Fruit fly (Drosophila melanogaster) whole organism, embryonic: ENCODE measurements around the gene MsR1.

Experiments
- CG10462 ChIP-seq: fragments of 200-800 bp; sonication (Bioruptor generic); optimal IDR thresholded peaks from 2 replicates; lab custom pipeline; 2016; ENCODE audit warnings: missing biosample characterization, missing genetic modification characterization
- CG10959 ChIP-seq: fragments of 200-800 bp; sonication (Bioruptor generic); IDR thresholded peaks from 2 replicates; pipeline ENCODE4 v1.3.6; 2022; ENCODE audit warnings: missing biosample characterization, missing genetic modification characterization
- CG12744 ChIP-seq: fragments of 200-800 bp; sonication (Bioruptor generic); optimal IDR thresholded peaks from 2 replicates; lab custom pipeline; 2016; ENCODE audit warnings: missing biosample characterization, missing genetic modification characterization
- CG12769 ChIP-seq: fragments of 200-800 bp; sonication (Bioruptor generic); optimal IDR thresholded peaks from 2 replicates; lab custom pipeline; 2019; ENCODE audit warnings: missing biosample characterization, mild to moderate bottlenecking, missing genetic modification characterization, moderate library complexity
- CG13287 ChIP-seq: fragments of 200-800 bp; sonication (Bioruptor generic); IDR thresholded peaks from 2 replicates; pipeline ENCODE4 v1.3.6; 2022; ENCODE audit warnings: missing biosample characterization, missing genetic modification characterization; ENCODE audit not compliant: partially characterized antibody
- CG13624 ChIP-seq: fragments of 200-800 bp; sonication (Bioruptor generic); optimal IDR thresholded peaks from 2 replicates; lab custom pipeline; 2016; ENCODE audit warnings: missing biosample characterization, missing genetic modification characterization
- CG14710 ChIP-seq: fragments of 200-800 bp; sonication (Bioruptor generic); optimal IDR thresholded peaks from 3 replicates; lab custom pipeline; 2019; ENCODE audit warnings: missing biosample characterization, mild to moderate bottlenecking, missing genetic modification characterization, moderate library complexity
- CG15011 ChIP-seq: fragments of 200-800 bp; sonication (Bioruptor generic); optimal IDR thresholded peaks from 3 replicates; lab custom pipeline; 2018; ENCODE audit warnings: missing biosample characterization, mild to moderate bottlenecking, missing genetic modification characterization
- CG18011 ChIP-seq: fragments of 200-800 bp; sonication (Bioruptor generic); optimal IDR thresholded peaks from 2 replicates; lab custom pipeline; 2017; ENCODE audit warnings: missing biosample characterization, missing genetic modification characterization, mild to moderate bottlenecking, moderate library complexity, missing genotype
- CG18599 ChIP-seq: fragments of 200-800 bp; sonication (Bioruptor generic); optimal IDR thresholded peaks from 3 replicates; lab custom pipeline; 2017; ENCODE audit warnings: missing biosample characterization, missing genetic modification characterization, mild to moderate bottlenecking, moderate library complexity, missing genetic modification reagents
- CG2678 ChIP-seq: fragments of 200-800 bp; sonication (Bioruptor generic); optimal IDR thresholded peaks from 3 replicates; lab custom pipeline; 2019; ENCODE audit warnings: missing biosample characterization, mild to moderate bottlenecking, missing genetic modification characterization, moderate library complexity
- CG3065 ChIP-seq: fragments of 200-800 bp; sonication (Bioruptor generic); optimal IDR thresholded peaks from 2 replicates; lab custom pipeline; 2016; ENCODE audit warnings: missing biosample characterization, missing genetic modification characterization
- CG31224 ChIP-seq: fragments of 200-800 bp; sonication (Bioruptor generic); IDR thresholded peaks from 2 replicates; pipeline ENCODE4 v1.3.6; 2022; ENCODE audit warnings: missing biosample characterization, missing genetic modification characterization
- CG32767 ChIP-seq: fragments of 200-800 bp; sonication (Bioruptor generic); IDR thresholded peaks from 2 replicates; pipeline ENCODE4 v1.3.6; 2022; ENCODE audit warnings: missing biosample characterization, missing genetic modification characterization
- CG33557 ChIP-seq: fragments of 200-800 bp; sonication (Bioruptor generic); optimal IDR thresholded peaks from 2 replicates; lab custom pipeline; 2019; ENCODE audit warnings: missing biosample characterization, mild to moderate bottlenecking, missing genetic modification characterization, moderate library complexity
- CG3838 ChIP-seq: fragments of 200-800 bp; sonication (Bioruptor generic); optimal IDR thresholded peaks from 3 replicates; lab custom pipeline; 2016; ENCODE audit warnings: missing biosample characterization, missing genetic modification characterization
- CG6254 ChIP-seq: fragments of 200-800 bp; sonication (Bioruptor generic); optimal IDR thresholded peaks from 3 replicates; lab custom pipeline; 2017; ENCODE audit warnings: mild to moderate bottlenecking, missing biosample characterization, missing genetic modification reagents, missing genetic modification characterization
- CG8281 ChIP-seq: fragments of 200-800 bp; sonication (Bioruptor generic); optimal IDR thresholded peaks from 2 replicates; lab custom pipeline; 2018; ENCODE audit warnings: missing biosample characterization, mild to moderate bottlenecking, missing genetic modification characterization, moderate library complexity
- CG8359 ChIP-seq: fragments of 200-800 bp; sonication (Bioruptor generic); optimal IDR thresholded peaks from 2 replicates; lab custom pipeline; 2017; ENCODE audit warnings: missing biosample characterization, mild to moderate bottlenecking, missing genetic modification characterization, borderline replicate concordance
- CG9609 ChIP-seq: fragments of 200-800 bp; sonication (Bioruptor generic); optimal IDR thresholded peaks from 3 replicates; lab custom pipeline; 2016; ENCODE audit warnings: missing biosample characterization, missing genetic modification characterization
- CG9932 ChIP-seq: fragments of 200-800 bp; sonication (Bioruptor generic); IDR thresholded peaks from 2 replicates; pipeline ENCODE4 v1.3.6; 2022; ENCODE audit warnings: missing biosample characterization, missing genetic modification characterization
- D ChIP-seq, 2 experiments: fragments of 200-800 bp in 1 of 2; fragments of >200 bp in 1 of 2; sonication (Bioruptor generic) in 1 of 2; optimal IDR thresholded peaks; 2 replicates in 1 of 2; 3 replicates in 1 of 2; lab custom pipeline; 2017; ENCODE audit warnings: mild to moderate bottlenecking in 1 of 2, missing biosample characterization in 1 of 2, missing genetic modification characterization in 1 of 2, missing genetic modification reagents in 1 of 2
- HLH4C ChIP-seq: fragments of 200-800 bp; sonication (Bioruptor generic); IDR thresholded peaks from 3 replicates; pipeline ENCODE4 v1.3.6; 2022; ENCODE audit warnings: missing biosample characterization, missing genetic modification characterization; ENCODE audit not compliant: partially characterized antibody
- HmgD ChIP-seq: fragments of 200-800 bp; sonication (Bioruptor generic); optimal IDR thresholded peaks from 3 replicates; lab custom pipeline; 2016; ENCODE audit warnings: missing biosample characterization, missing genetic modification characterization
- Lpt ChIP-seq: fragments of >200 bp; optimal IDR thresholded peaks from 2 replicates; lab custom pipeline; 2018; ENCODE audit warnings: missing biosample characterization, missing genetic modification characterization
- Mad ChIP-seq: fragments of 200-800 bp; sonication (Bioruptor generic); optimal IDR thresholded peaks from 2 replicates; lab custom pipeline; 2016; ENCODE audit warnings: missing biosample characterization, missing genetic modification characterization
- Nf-YC ChIP-seq: fragments of 200-800 bp; optimal IDR thresholded peaks from 3 replicates; lab custom pipeline; 2019; ENCODE audit warnings: missing biosample characterization, mild to moderate bottlenecking, missing genetic modification characterization, moderate library complexity
- NfI ChIP-seq: fragments of 200-800 bp; sonication (Bioruptor generic); optimal IDR thresholded peaks from 3 replicates; lab custom pipeline; 2018; ENCODE audit warnings: missing biosample characterization, mild to moderate bottlenecking, missing genetic modification characterization, moderate library complexity
- Oli ChIP-seq: fragments of 200-800 bp; sonication (Bioruptor generic); optimal IDR thresholded peaks from 2 replicates; lab custom pipeline; 2018; ENCODE audit warnings: missing biosample characterization, mild to moderate bottlenecking, missing genetic modification characterization, moderate library complexity
- Ravus ChIP-seq: fragments of 200-800 bp; sonication (Bioruptor generic); IDR thresholded peaks from 2 replicates; pipeline ENCODE4 v1.3.6; 2022; ENCODE audit warnings: missing biosample characterization, missing genetic modification characterization
- Xrp1 ChIP-seq: fragments of 200-800 bp; sonication (Bioruptor generic); IDR thresholded peaks from 2 replicates; pipeline ENCODE4 v1.3.6; 2022; ENCODE audit warnings: missing biosample characterization, missing genetic modification characterization
- aop ChIP-seq: fragments of 200-800 bp; sonication (Bioruptor generic); IDR thresholded peaks from 2 replicates; pipeline ENCODE4 v1.3.6; 2022; ENCODE audit warnings: missing biosample characterization, missing genetic modification characterization
- ap ChIP-seq: fragments of 200-800 bp; sonication (Bioruptor generic); IDR thresholded peaks from 2 replicates; pipeline ENCODE4 v1.3.6; 2022; ENCODE audit warnings: missing biosample characterization, missing genetic modification characterization
- ara ChIP-seq: fragments of 200-800 bp; sonication (Bioruptor generic); IDR thresholded peaks from 2 replicates; pipeline ENCODE4 v1.3.6; 2022; ENCODE audit warnings: missing biosample characterization, missing genetic modification characterization
- bowl ChIP-seq: fragments of 200-800 bp; sonication (Bioruptor generic); IDR thresholded peaks from 2 replicates; pipeline ENCODE4 v1.3.6; 2022; ENCODE audit warnings: missing biosample characterization, missing genetic modification characterization
- bsh ChIP-seq, 2 experiments: fragments of 200-800 bp; sonication (Bioruptor generic); optimal IDR thresholded peaks; 2 replicates each; lab custom pipeline; 2017 to 2018; ENCODE audit warnings: mild to moderate bottlenecking in 2 of 2, missing biosample characterization in 2 of 2, missing genetic modification characterization in 2 of 2, moderate library complexity in 1 of 2
- cg ChIP-seq: fragments of 200-800 bp; sonication (Bioruptor generic); optimal IDR thresholded peaks from 3 replicates; lab custom pipeline; 2019; ENCODE audit warnings: missing biosample characterization, mild to moderate bottlenecking, missing genetic modification characterization, moderate library complexity
- da ChIP-seq: fragments of 200-800 bp; sonication (Bioruptor generic); optimal IDR thresholded peaks from 2 replicates; lab custom pipeline; 2016; ENCODE audit warnings: missing biosample characterization, missing genetic modification characterization
- dan ChIP-seq: fragments of 200-800 bp; sonication (Bioruptor generic); IDR thresholded peaks from 2 replicates; pipeline ENCODE4 v1.3.6; 2022; ENCODE audit warnings: missing biosample characterization, missing genetic modification characterization
- dati ChIP-seq: fragments of 200-800 bp; sonication (Bioruptor generic); IDR thresholded peaks from 2 replicates; pipeline ENCODE4 v1.3.6; 2022; ENCODE audit warnings: missing biosample characterization, missing genetic modification characterization
- dmrt11E ChIP-seq: fragments of 200-800 bp; sonication (Bioruptor generic); optimal IDR thresholded peaks from 3 replicates; lab custom pipeline; 2018; ENCODE audit warnings: missing biosample characterization, mild to moderate bottlenecking, missing genetic modification characterization, moderate library complexity
- gce ChIP-seq: fragments of 200-800 bp; sonication (Bioruptor generic); IDR thresholded peaks from 3 replicates; pipeline ENCODE4 v1.3.6; 2022; ENCODE audit warnings: missing biosample characterization, missing genetic modification characterization
- nerfin-1 ChIP-seq: fragments of 200-800 bp; sonication (Bioruptor generic); optimal IDR thresholded peaks from 3 replicates; lab custom pipeline; 2019; ENCODE audit warnings: missing biosample characterization, mild to moderate bottlenecking, missing genetic modification characterization, moderate library complexity
- nmo ChIP-seq: fragments of 200-800 bp; sonication (Bioruptor generic); optimal IDR thresholded peaks from 2 replicates; lab custom pipeline; 2018; ENCODE audit warnings: missing biosample characterization, mild to moderate bottlenecking, missing genetic modification characterization, moderate library complexity
- pros ChIP-seq: fragments of 200-800 bp; sonication (Bioruptor generic); optimal IDR thresholded peaks from 3 replicates; lab custom pipeline; 2019; ENCODE audit warnings: missing biosample characterization, mild to moderate bottlenecking, missing genetic modification characterization, moderate library complexity
- repo ChIP-seq: fragments of 200-800 bp; sonication (Bioruptor generic); optimal IDR thresholded peaks from 2 replicates; lab custom pipeline; 2016; ENCODE audit warnings: missing biosample characterization, missing genetic modification characterization
- ro ChIP-seq: fragments of 200-800 bp; sonication (Bioruptor generic); IDR thresholded peaks from 2 replicates; pipeline ENCODE4 v1.3.6; 2022; ENCODE audit warnings: missing biosample characterization, missing genetic modification characterization
- sd ChIP-seq: fragments of 200-800 bp; sonication (Bioruptor generic); optimal IDR thresholded peaks from 3 replicates; lab custom pipeline; 2018; ENCODE audit warnings: missing biosample characterization, mild to moderate bottlenecking, missing genetic modification characterization, moderate library complexity
- slou ChIP-seq: fragments of 200-800 bp; sonication (Bioruptor generic); optimal IDR thresholded peaks from 3 replicates; lab custom pipeline; 2016; ENCODE audit warnings: missing biosample characterization, missing genetic modification characterization
- zen ChIP-seq: fragments of 200-800 bp; sonication (Bioruptor generic); optimal IDR thresholded peaks from 3 replicates; lab custom pipeline; 2018; ENCODE audit warnings: missing biosample characterization, mild to moderate bottlenecking, missing genetic modification characterization, moderate library complexity

Gene MsR1

dm6 chr3L:2371882-2372281, 49.4 kb downstream of the MsR1 start, which contains the start of the genes CG1317 and CG8993 (continued):
- TF ChIP-seq CG8281 (tag; lab: Kevin White, UChicago) = no peak
- TF ChIP-seq sd (tag; lab: Kevin White, UChicago) = no peak
- no peak for TF ChIP-seq nerfin-1 (tag; lab: Kevin White, UChicago)
- TF ChIP-seq CG2678 (tag; lab: Kevin White, UChicago) = no peak
- no peak for TF ChIP-seq da (GFP tag; lab: Kevin White, UChicago)
- TF ChIP-seq CG13624 (GFP tag; lab: Kevin White, UChicago) = no peak
- 0 out of 2 replicates have a peak, but pooled peaks have one; percentile 23 for TF ChIP-seq ap
- TF ChIP-seq CG8359 (GFP tag; lab: Kevin White, UChicago) = no peak
- TF ChIP-seq CG32767 (GFP tag; lab: Robert Waterston, UW) = 0 out of 2 replicates have a peak, but pooled peaks have one; percentile 21
- no peak for TF ChIP-seq Mad
- peak; percentile 54 for TF ChIP-seq dmrt11E (tag; lab: Kevin White, UChicago)
- no peak for TF ChIP-seq CG9609 (GFP tag; lab: Kevin White, UChicago)
- TF ChIP-seq NfI = peak; percentile 54
- TF ChIP-seq bsh (GFP tag; optimal IDR thresholded peaks at IDR 0.05; lab: Kevin White, UChicago) = peak in 1 of 2 experiments; percentile 59
- peak; percentile 9 for TF ChIP-seq CG18011 (GFP tag; lab: Kevin White, UChicago)
- no peak for TF ChIP-seq D (optimal IDR thresholded peaks at IDR 0.05; lab: Kevin White, UChicago)
- peak; percentile 5 for TF ChIP-seq D (GFP tag; optimal IDR thresholded peaks at IDR 0.05; lab: Kevin White, UChicago)
- TF ChIP-seq ro (GFP tag; lab: Robert Waterston, UW) = no peak
- TF ChIP-seq CG13287 (GFP tag; lab: Robert Waterston, UW) = peak; percentile 86
- no peak for TF ChIP-seq dan
- no peak; the same call in 1 of the 2 replicates for TF ChIP-seq Ravus
- no peak for TF ChIP-seq Lpt (GFP tag; lab: Kevin White, UChicago)
- TF ChIP-seq Nf-YC = peak; percentile 54
- TF ChIP-seq CG15011 (GFP tag; lab: Kevin White, UChicago) = no peak
- peak; percentile 16 for TF ChIP-seq Oli
- TF ChIP-seq Xrp1 (GFP tag; lab: Robert Waterston, UW) = peak; percentile 65; the same call in 1 of the 2 replicates
- peak; percentile 28 for TF ChIP-seq slou (GFP tag; lab: Kevin White, UChicago)
- no peak for TF ChIP-seq CG3838
- no peak for TF ChIP-seq CG12769 (tag; lab: Kevin White, UChicago)
- no peak for TF ChIP-seq ara (GFP tag; lab: Robert Waterston, UW)
- no peak for TF ChIP-seq repo (GFP tag; lab: Kevin White, UChicago)
- no peak for TF ChIP-seq CG33557 (GFP tag; lab: Kevin White, UChicago)
- peak; percentile 54 for TF ChIP-seq CG31224
- no peak for TF ChIP-seq HmgD (GFP tag; lab: Kevin White, UChicago)
- TF ChIP-seq CG10462 (GFP tag; lab: Kevin White, UChicago) = peak; percentile 23
- TF ChIP-seq CG12744 (GFP tag; lab: Kevin White, UChicago) = no peak
- TF ChIP-seq cg (GFP tag; lab: Kevin White, UChicago) = no peak
- TF ChIP-seq nmo (GFP tag; lab: Kevin White, UChicago) = peak; percentile 79
- peak; percentile 24 for TF ChIP-seq CG6254 (GFP tag; lab: Kevin White, UChicago)
- peak; percentile 53 for TF ChIP-seq CG18599 (GFP tag; lab: Kevin White, UChicago)
- no peak for TF ChIP-seq CG10959
- no peak for TF ChIP-seq HLH4C
- TF ChIP-seq pros (GFP tag; lab: Kevin White, UChicago) = no peak
- TF ChIP-seq bowl (GFP tag; lab: Robert Waterston, UW) = no peak
- TF ChIP-seq CG3065 (GFP tag; lab: Kevin White, UChicago) = no peak
- TF ChIP-seq zen = peak; percentile 89
- TF ChIP-seq CG14710 = peak; percentile 100
- no peak for TF ChIP-seq dati (GFP tag; lab: Robert Waterston, UW)
- TF ChIP-seq gce (GFP tag; lab: Robert Waterston, UW) = no peak
- TF ChIP-seq aop = no peak
- TF ChIP-seq CG9932 (GFP tag; lab: Robert Waterston, UW) = peak; percentile 74
